Worm (Caenorhabditis elegans) whole organism, early embryonic: Measurements from ENCODE around the gene R10E8.8.

Source experiments
- ama-1 ChIP-seq: fragments of 150-350 bp; optimal IDR thresholded peaks from 2 replicates; lab custom pipeline; 2014
- ceh-36 ChIP-seq: sonication (generic microtip); optimal IDR thresholded peaks from 2 replicates; lab custom pipeline; 2016; ENCODE audit warnings: missing genetic modification characterization, inconsistent platforms, missing compliant biosample characterization
- flt-1 ChIP-seq: fragments of 200-800 bp; sonication (Bioruptor generic); IDR thresholded peaks from 2 replicates; pipeline ENCODE4 v1.3.6; 2022; ENCODE audit warnings: missing genetic modification characterization, missing compliant biosample characterization
- hnd-1 ChIP-seq: sonication (generic microtip); optimal IDR thresholded peaks from 2 replicates; lab custom pipeline; 2016; ENCODE audit warnings: missing genetic modification characterization, missing compliant biosample characterization

ce11 chrV:18253494-18253893 lies 12.0 kb upstream of the R10E8.8 start, which contains the start of gene R10E8.2:
- no peak for TF ChIP-seq ama-1 (lab: Kevin White, UChicago)
- TF ChIP-seq ceh-36 (tag; lab: Kevin White, UChicago): no peak
- no peak for TF ChIP-seq hnd-1 (tag; lab: Kevin White, UChicago)
- TF ChIP-seq flt-1 (GFP tag; lab: Robert Waterston, UW): no peak
